Worm (Caenorhabditis elegans) whole organism, mixed stage, embryonic: ENCODE measurements around the gene mrpl-45.

Experiments used
- hlh-1 ChIP-seq: fragments of 150-350 bp; optimal IDR thresholded peaks from 2 replicates; lab custom pipeline; 2014; ENCODE audit warnings: missing biosample characterization, missing genetic modification reagents, missing genetic modification characterization
- lin-13 ChIP-seq: fragments of 150-350 bp; optimal IDR thresholded peaks from 2 replicates; lab custom pipeline; 2014; ENCODE audit warnings: missing biosample characterization, missing genetic modification characterization
- mab-5 ChIP-seq: fragments of 150-350 bp; optimal IDR thresholded peaks from 2 replicates; lab custom pipeline; 2014; ENCODE audit warnings: missing biosample characterization, missing genetic modification characterization
- nhr-2 ChIP-seq: fragments of 150-350 bp; optimal IDR thresholded peaks from 2 replicates; lab custom pipeline; 2014; ENCODE audit warnings: missing biosample characterization, missing genetic modification characterization
- nhr-237 ChIP-seq: fragments of 150-350 bp; optimal IDR thresholded peaks from 2 replicates; lab custom pipeline; 2014; ENCODE audit warnings: missing biosample characterization, missing genetic modification characterization
- nhr-76 ChIP-seq: sonication (generic microtip); optimal IDR thresholded peaks from 2 replicates; lab custom pipeline; 2017; ENCODE audit warnings: missing biosample characterization, missing genetic modification characterization
- snpc-4 ChIP-seq: fragments of 150-350 bp; optimal IDR thresholded peaks from 2 replicates; lab custom pipeline; 2014; ENCODE audit warnings: missing biosample characterization, missing genetic modification characterization
- tbx-8 ChIP-seq: fragments of 200-800 bp; sonication (Bioruptor generic); optimal IDR thresholded peaks from 2 replicates; lab custom pipeline; 2018; ENCODE audit warnings: mild to moderate bottlenecking, missing genetic modification characterization, moderate library complexity, missing compliant biosample characterization
- unc-39 ChIP-seq: fragments of 150-350 bp; optimal IDR thresholded peaks from 2 replicates; lab custom pipeline; 2014; ENCODE audit warnings: missing biosample characterization, missing genetic modification characterization
- ztf-11 ChIP-seq: fragments of 150-350 bp; optimal IDR thresholded peaks from 2 replicates; lab custom pipeline; 2014; ENCODE audit warnings: missing biosample characterization, missing genetic modification characterization

- TF ChIP-seq nhr-76 (tag; lab: Kevin White, UChicago): no peak
- no peak for TF ChIP-seq lin-13 (tag; lab: Kevin White, UChicago)
- TF ChIP-seq snpc-4 (tag; lab: Kevin White, UChicago): no peak
- no peak for TF ChIP-seq ztf-11 (tag; lab: Kevin White, UChicago)
- no peak for TF ChIP-seq tbx-8
- no peak for TF ChIP-seq unc-39 (tag; lab: Kevin White, UChicago)
- TF ChIP-seq nhr-237 (tag; lab: Kevin White, UChicago): no peak
- no peak for TF ChIP-seq hlh-1
- no peak for TF ChIP-seq mab-5 (tag; lab: Kevin White, UChicago)
- TF ChIP-seq nhr-2: no peak
Measured at ce11 chrIII:1231186-1231585, 29.4 kb upstream of the mrpl-45 start.
